Fruit fly (Drosophila melanogaster): Measurements from ENCODE around the gene Srp54.

The Srp54 gene

dm6 chr2L:9912570-9913260 is at the start of gene Srp54, which contains the start of gene Etl1:
Gene Srp54 (plus strand): TSS chr2L:9912911.
Gene Etl1 (minus strand): TSS chr2L:9912608.
- TF ChIP-seq CG1529 (GFP tag; optimal IDR thresholded peaks at IDR 0.05) (no peak), Ssrp (tag; optimal IDR thresholded peaks at IDR 0.05) (no peak), CG3995 (GFP tag; optimal IDR thresholded peaks at IDR 0.05) (peak; percentile 22), CG9932 (GFP tag; IDR thresholded peaks at IDR 0.05) (peak; percentile 29; the same call in 1 of the 2 replicates), CG30020 (tag; optimal IDR thresholded peaks at IDR 0.05) (peak; percentile 56), CG10959 (GFP tag; IDR thresholded peaks at IDR 0.05) (no peak), bsh (GFP tag; optimal IDR thresholded peaks at IDR 0.05) (no peak), gce (GFP tag; IDR thresholded peaks at IDR 0.05) (no peak), aop (GFP tag; IDR thresholded peaks at IDR 0.05) (no peak), Dref (GFP tag; IDR thresholded peaks at IDR 0.05) (peak; percentile 56), CG9876 (GFP tag; optimal IDR thresholded peaks at IDR 0.05) (no peak), Scr (GFP tag; IDR thresholded peaks at IDR 0.05; ENCODE audit: partially characterized antibody) (peak; percentile 35), CG8388 (GFP tag; optimal IDR thresholded peaks at IDR 0.05) (no peak), ftz-f1 (GFP tag; optimal IDR thresholded peaks at IDR 0.05) (no peak), chif (GFP tag; optimal IDR thresholded peaks at IDR 0.05) (no peak), Xbp1 (GFP tag; optimal IDR thresholded peaks at IDR 0.05) (no peak), CG4617 (GFP tag; optimal IDR thresholded peaks at IDR 0.05; ENCODE audit: borderline replicate concordance) (peak; percentile 30), Tbp (GFP tag; optimal IDR thresholded peaks at IDR 0.05) (no peak), fd64A (GFP tag; optimal IDR thresholded peaks at IDR 0.05) (no peak), CG17612 (GFP tag; IDR thresholded peaks at IDR 0.05) (no peak), so (GFP tag; IDR thresholded peaks at IDR 0.05) (no peak), ase (GFP tag; IDR thresholded peaks at IDR 0.05) (no peak), gcm2 (GFP tag; optimal IDR thresholded peaks at IDR 0.05) (no peak), CG3163 (GFP tag; optimal IDR thresholded peaks at IDR 0.05) (no peak), Dp (GFP tag; optimal IDR thresholded peaks at IDR 0.05) (peak; percentile 77), Pdp1 (GFP tag; optimal IDR thresholded peaks at IDR 0.05) (peak in 1 of 2 experiments; percentile 37), HmgD (GFP tag; optimal IDR thresholded peaks at IDR 0.05) (no peak), CHES-1-like (GFP tag; optimal IDR thresholded peaks at IDR 0.05) (no peak), ro (GFP tag; IDR thresholded peaks at IDR 0.05) (no peak), CG7745 (tag; optimal IDR thresholded peaks at IDR 0.05) (no peak), CG7786 (GFP tag; optimal IDR thresholded peaks at IDR 0.05) (no peak), mirr (GFP tag; optimal IDR thresholded peaks at IDR 0.05) (no peak), CG3726 (GFP tag; IDR thresholded peaks at IDR 0.05) (no peak), tin (GFP tag; optimal IDR thresholded peaks at IDR 0.05) (no peak), CG2199 (GFP tag; IDR thresholded peaks at IDR 0.05) (no peak), CG4707 (GFP tag; optimal IDR thresholded peaks at IDR 0.05) (no peak), mam (GFP tag; optimal IDR thresholded peaks at IDR 0.05) (no peak), CG2120 (GFP tag; optimal IDR thresholded peaks at IDR 0.05) (peak; percentile 12), Usf (GFP tag; optimal IDR thresholded peaks at IDR 0.05) (no peak), gro (GFP tag; optimal IDR thresholded peaks at IDR 0.05) (no peak), zen (tag; optimal IDR thresholded peaks at IDR 0.05) (peak; percentile 49), D19A (tag; optimal IDR thresholded peaks at IDR 0.05) (no peak), pzg (GFP tag; optimal IDR thresholded peaks at IDR 0.05) (peak; percentile 43), Atf6 (GFP tag; IDR thresholded peaks at IDR 0.05) (no peak), btn (GFP tag; optimal IDR thresholded peaks at IDR 0.05) (no peak), CG15479 (GFP tag; optimal IDR thresholded peaks at IDR 0.05) (no peak), CG5180 (GFP tag; optimal IDR thresholded peaks at IDR 0.05) (no peak), CG14667 (GFP tag; IDR thresholded peaks at IDR 0.05) (no peak), fd102C (GFP tag; optimal IDR thresholded peaks at IDR 0.05) (no peak), jigr1 (GFP tag; IDR thresholded peaks at IDR 0.05) (peak; percentile 54; the same call in 1 of the 3 replicates), corto (GFP tag; optimal IDR thresholded peaks at IDR 0.05) (no peak)

All from whole organism, embryonic.